Worm (Caenorhabditis elegans) whole organism, midembryonic: ENCODE results near the gene znf-782.
A peak's percentile ranks its signal among the peaks of the same experiment; 100 is the strongest.
"Not testable (repeated sequence)": the region's sequence is repeated elsewhere in the genome, so short reads cannot be mapped to it uniquely, and the experiment has no call there.

Source experiments
- T22C8.4 ChIP-seq: fragments of 200-800 bp; sonication (Bioruptor generic); IDR thresholded peaks from 2 replicates; pipeline ENCODE4 v1.3.6; 2022; ENCODE audit warnings: missing genetic modification characterization, missing compliant biosample characterization
- cog-1 ChIP-seq: sonication (generic microtip); optimal IDR thresholded peaks from 2 replicates; lab custom pipeline; 2016; ENCODE audit warnings: missing genetic modification characterization, missing compliant biosample characterization
- flt-1 ChIP-seq: fragments of 200-800 bp; sonication (Bioruptor generic); IDR thresholded peaks from 2 replicates; pipeline ENCODE4 v1.3.6; 2022; ENCODE audit warnings: missing genetic modification characterization, missing compliant biosample characterization
- klf-2 ChIP-seq: fragments of 200-800 bp; sonication (Bioruptor generic); conservative IDR thresholded peaks from 2 replicates; pipeline ENCODE4 v1.3.6; 2022; ENCODE audit warnings: missing genetic modification reagents, missing genetic modification characterization, missing compliant biosample characterization
- med-1 ChIP-seq: sonication (generic microtip); optimal IDR thresholded peaks from 2 replicates; lab custom pipeline; 2017; ENCODE audit warnings: missing genetic modification characterization, mild to moderate bottlenecking, missing compliant biosample characterization, antibody characterized with exemption, missing genetic modification reagents; ENCODE audit not compliant: insufficient read depth
- ref-1 ChIP-seq: fragments of 200-800 bp; sonication (Bioruptor generic); conservative IDR thresholded peaks from 2 replicates; pipeline ENCODE4 v1.3.6; 2022; ENCODE audit warnings: missing genetic modification reagents, missing genetic modification characterization, missing compliant biosample characterization
- tab-1 ChIP-seq: fragments of 200-800 bp; sonication (Bioruptor generic); IDR thresholded peaks from 2 replicates; pipeline ENCODE4 v1.3.6; 2022; ENCODE audit warnings: missing genetic modification characterization, missing compliant biosample characterization
- ztf-23 ChIP-seq: fragments of 200-800 bp; sonication (Bioruptor generic); IDR thresholded peaks from 2 replicates; pipeline ENCODE4 v1.3.6; 2022; ENCODE audit warnings: missing genetic modification reagents, missing genetic modification characterization, missing compliant biosample characterization
- ztf-29 ChIP-seq: fragments of 200-800 bp; sonication (Bioruptor generic); IDR thresholded peaks from 2 replicates; pipeline ENCODE4 v1.3.6; 2022; ENCODE audit warnings: missing genetic modification reagents, missing genetic modification characterization, missing compliant biosample characterization

Gene znf-782

ce11 chrIV:1063058-1063457 is 4.3 kb downstream of the znf-782 start:
- TF ChIP-seq med-1 (GFP tag; lab: Kevin White, UChicago), result no peak

DNA sequence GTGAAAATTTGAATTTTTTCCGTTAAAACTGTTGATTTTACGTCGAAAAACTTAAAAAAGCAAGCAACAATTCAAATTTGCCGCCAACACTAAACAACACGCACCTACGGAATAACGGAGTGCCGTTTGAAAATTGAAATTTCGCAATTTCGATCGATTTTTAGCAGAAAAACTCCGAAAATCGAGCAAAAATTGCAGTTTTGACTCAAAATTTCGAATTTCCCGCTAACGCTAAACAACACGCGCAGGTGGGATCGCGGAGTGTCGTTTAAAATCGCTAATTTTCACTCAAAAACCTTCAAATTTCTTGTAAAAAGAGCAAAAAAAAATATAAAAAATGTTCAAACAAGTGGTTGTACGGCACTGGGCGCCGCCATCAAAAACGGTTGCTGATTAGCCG is 8.8 kb downstream of the znf-782 start:
- TF ChIP-seq ztf-29 (GFP tag; lab: Robert Waterston, UW) (no peak), tab-1 (GFP tag; lab: Robert Waterston, UW) (no peak), klf-2 (GFP tag; lab: Robert Waterston, UW) (no peak), ztf-23 (GFP tag; lab: Robert Waterston, UW) (no peak), med-1 (GFP tag; lab: Kevin White, UChicago) (no peak), T22C8.4 (no peak), flt-1 (GFP tag; lab: Robert Waterston, UW) (no peak), ref-1 (GFP tag; lab: Robert Waterston, UW) (no peak), cog-1 (tag; lab: Kevin White, UChicago) (no peak)

DNA sequence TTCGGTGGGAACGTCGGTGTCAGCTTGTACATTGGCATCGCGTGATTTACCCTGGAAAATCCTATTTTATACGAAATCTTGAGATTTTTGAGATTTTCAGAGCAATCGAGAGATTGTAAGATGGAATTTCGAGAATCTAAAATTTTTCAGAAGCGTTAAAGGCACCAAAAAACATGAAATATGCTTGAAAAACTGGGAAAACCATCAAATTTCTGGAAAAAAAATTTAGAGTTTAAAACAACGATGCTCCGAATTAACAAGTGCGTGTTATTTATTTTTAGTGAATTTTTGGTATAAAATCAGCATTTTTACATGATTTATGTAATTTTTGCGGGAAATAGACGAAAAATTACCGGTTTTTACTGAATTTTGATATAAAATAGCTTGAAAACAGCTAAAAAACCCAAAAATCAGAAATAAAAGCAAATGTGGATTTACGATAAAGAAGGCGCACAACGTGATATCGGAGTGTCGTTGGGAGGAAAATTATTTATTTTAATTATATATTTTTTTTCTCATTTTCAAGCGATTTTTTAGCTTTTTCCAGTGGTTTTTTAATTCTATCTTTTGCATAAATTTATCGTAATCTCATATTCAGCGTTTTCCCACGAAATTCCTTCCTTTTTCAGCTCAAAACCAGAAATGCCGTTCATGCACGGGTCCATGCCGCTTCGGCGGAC is 10.9 kb downstream of the znf-782 start, which contains the start of the genes Y55F3AM.13 and mrps-25:
Gene Y55F3AM.13, minus strand, starts transcription at position 51 of the 680 bp plus-strand sequence.
Gene mrps-25, plus strand, starts transcription at position 630 of the 680 bp plus-strand sequence.
- TF ChIP-seq klf-2 (GFP tag; lab: Robert Waterston, UW) (no peak), ztf-29 (GFP tag; lab: Robert Waterston, UW) (no peak), ref-1 (GFP tag; lab: Robert Waterston, UW) (no peak), tab-1 (GFP tag; lab: Robert Waterston, UW) (no peak), ztf-23 (GFP tag; lab: Robert Waterston, UW) (no peak), cog-1 (tag; lab: Kevin White, UChicago) (no peak), T22C8.4 (no peak), med-1 (GFP tag; lab: Kevin White, UChicago) (no peak)

- no peak for TF ChIP-seq ref-1 (GFP tag; lab: Robert Waterston, UW)
- no peak for TF ChIP-seq ztf-29 (GFP tag; lab: Robert Waterston, UW)
- no peak for TF ChIP-seq flt-1 (GFP tag; lab: Robert Waterston, UW)
- TF ChIP-seq ztf-23 (GFP tag; lab: Robert Waterston, UW), result no peak
- no peak for TF ChIP-seq tab-1 (GFP tag; lab: Robert Waterston, UW)
These were observed 11.6 kb downstream of the znf-782 start for ce11 chrIV:1055734-1056133.

ce11 chrIV:1054736-1055135 is 12.6 kb downstream of the znf-782 start, which contains the start of gene dcap-1:
Gene dcap-1 (minus strand): TSS chrIV:1054794.
- no peak for TF ChIP-seq med-1 (GFP tag; lab: Kevin White, UChicago)
- TF ChIP-seq ztf-23 (GFP tag; lab: Robert Waterston, UW), result no peak
- no peak for TF ChIP-seq tab-1 (GFP tag; lab: Robert Waterston, UW)
- TF ChIP-seq ref-1 (GFP tag; lab: Robert Waterston, UW), result no peak
- no peak for TF ChIP-seq cog-1 (tag; lab: Kevin White, UChicago)
- no peak for TF ChIP-seq klf-2 (GFP tag; lab: Robert Waterston, UW)
- TF ChIP-seq ztf-29 (GFP tag; lab: Robert Waterston, UW), result no peak
- TF ChIP-seq flt-1 (GFP tag; lab: Robert Waterston, UW), result no peak
- no peak for TF ChIP-seq T22C8.4

DNA sequence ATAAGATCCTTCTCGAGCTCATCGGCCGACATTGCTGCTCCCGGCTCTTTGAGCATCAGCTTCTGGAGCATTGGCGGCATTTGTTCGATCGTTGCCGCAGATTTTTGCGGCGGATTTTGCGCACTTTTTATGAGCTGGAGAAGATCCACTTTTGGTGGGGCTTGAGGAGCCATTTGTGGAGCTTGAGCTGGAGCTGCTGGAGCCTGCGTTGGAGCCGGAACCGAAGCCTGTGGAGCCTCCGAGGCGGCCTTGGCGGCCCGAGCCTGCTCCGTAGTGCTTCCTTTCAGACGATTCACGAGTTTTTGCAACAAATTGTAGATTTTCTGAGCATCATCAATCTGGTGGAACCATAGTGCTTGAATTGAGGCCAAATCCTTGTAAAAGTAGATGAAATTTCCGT is 13.3 kb downstream of the znf-782 start:
- no peak for TF ChIP-seq cog-1 (tag; lab: Kevin White, UChicago)
- no peak for TF ChIP-seq flt-1 (GFP tag; lab: Robert Waterston, UW)
- no peak for TF ChIP-seq ztf-29 (GFP tag; lab: Robert Waterston, UW)
- no peak for TF ChIP-seq T22C8.4
- TF ChIP-seq med-1 (GFP tag; lab: Kevin White, UChicago), result no peak
- TF ChIP-seq ztf-23 (GFP tag; lab: Robert Waterston, UW), result no peak
- no peak for TF ChIP-seq klf-2 (GFP tag; lab: Robert Waterston, UW)
- TF ChIP-seq ref-1 (GFP tag; lab: Robert Waterston, UW), result no peak
- no peak for TF ChIP-seq tab-1 (GFP tag; lab: Robert Waterston, UW)

- TF ChIP-seq flt-1, ztf-29, tab-1 (GFP tag; lab: Robert Waterston, UW): not testable (repeated sequence)
These were observed 15.6 kb downstream of the znf-782 start, which contains the start of gene Y55F3AM.21 for ce11 chrIV:1051636-1052133. Gene Y55F3AM.21 (minus strand): TSS chrIV:1051686.

ce11 chrIV:1046996-1047395 is 20.3 kb downstream of the znf-782 start:
- no peak for TF ChIP-seq klf-2 (GFP tag; lab: Robert Waterston, UW)
- TF ChIP-seq T22C8.4, result peak; percentile 43; the same call in 1 of the 2 replicates
- no peak for TF ChIP-seq flt-1 (GFP tag; lab: Robert Waterston, UW)
- no peak for TF ChIP-seq ztf-29 (GFP tag; lab: Robert Waterston, UW)

ce11 chrIV:1045683-1046082 is 21.6 kb downstream of the znf-782 start, which contains the start of gene srx-12:
Gene srx-12 (plus strand): TSS chrIV:1045983.
- TF ChIP-seq cog-1 (tag; lab: Kevin White, UChicago) (no peak), klf-2 (GFP tag; lab: Robert Waterston, UW) (no peak), ztf-23 (GFP tag; lab: Robert Waterston, UW) (no peak), ztf-29 (GFP tag; lab: Robert Waterston, UW) (no peak), ref-1 (GFP tag; lab: Robert Waterston, UW) (no peak), T22C8.4 (no peak)

ce11 chrIV:1044287-1044686 is 23.0 kb downstream of the znf-782 start, which contains the start of gene Y55F3AM.11:
Gene Y55F3AM.11 (minus strand): TSS chrIV:1044387.
- TF ChIP-seq flt-1 (GFP tag; lab: Robert Waterston, UW), result no peak
